Fruit fly (Drosophila melanogaster): ENCODE data around the gene fd102C.

Gene fd102C

DNA sequence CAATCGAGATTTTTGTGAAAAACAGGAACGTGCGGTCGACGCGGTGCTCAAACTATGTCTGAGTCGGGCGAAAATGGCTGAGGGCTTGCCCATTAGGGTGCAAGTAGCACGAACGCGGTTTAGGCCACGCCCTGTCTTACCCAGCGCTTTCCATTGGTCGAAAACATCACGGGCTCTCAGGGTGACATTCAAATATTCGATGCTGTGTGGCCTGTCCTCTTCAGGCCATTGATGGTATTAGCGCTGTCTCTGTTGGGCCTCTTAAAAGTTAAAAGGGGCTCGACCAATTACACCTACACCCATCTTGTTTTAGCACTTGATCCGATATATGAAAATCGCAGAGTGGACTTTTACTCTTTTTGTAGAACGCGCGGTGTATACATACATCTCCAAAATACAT lies at the start of gene fd102C:
Gene fd102C (minus strand): TSS at position 62 of the 400 bp plus-strand sequence.
- TF ChIP-seq CG11762 (GFP tag; optimal IDR thresholded peaks at IDR 0.05; ENCODE audit: insufficient read depth), result no peak
- TF ChIP-seq Eip78C (GFP tag), result no peak
- TF ChIP-seq fd59A (GFP tag; optimal IDR thresholded peaks at IDR 0.05), result no peak
- TF ChIP-seq CG32006 (GFP tag; optimal IDR thresholded peaks at IDR 0.05), result no peak
- no peak for TF ChIP-seq CG3032 (tag; optimal IDR thresholded peaks at IDR 0.05)
- TF ChIP-seq Hr38 (GFP tag; optimal IDR thresholded peaks at IDR 0.05), result no peak
- no peak for TF ChIP-seq vri (GFP tag; optimal IDR thresholded peaks at IDR 0.05)
- no peak for TF ChIP-seq CG6792 (GFP tag; optimal IDR thresholded peaks at IDR 0.05)
- no peak for TF ChIP-seq topi (GFP tag; optimal IDR thresholded peaks at IDR 0.05)
- no peak for TF ChIP-seq CG8119 (GFP tag; IDR thresholded peaks at IDR 0.05)
- TF ChIP-seq CG8632 (GFP tag; optimal IDR thresholded peaks at IDR 0.05), result no peak
- TF ChIP-seq Blimp-1 (GFP tag; optimal IDR thresholded peaks at IDR 0.05), result no peak
- no peak for TF ChIP-seq Smox (GFP tag; optimal IDR thresholded peaks at IDR 0.05)
- TF ChIP-seq CG6163 (GFP tag; IDR thresholded peaks at IDR 0.05), result no peak

DNA sequence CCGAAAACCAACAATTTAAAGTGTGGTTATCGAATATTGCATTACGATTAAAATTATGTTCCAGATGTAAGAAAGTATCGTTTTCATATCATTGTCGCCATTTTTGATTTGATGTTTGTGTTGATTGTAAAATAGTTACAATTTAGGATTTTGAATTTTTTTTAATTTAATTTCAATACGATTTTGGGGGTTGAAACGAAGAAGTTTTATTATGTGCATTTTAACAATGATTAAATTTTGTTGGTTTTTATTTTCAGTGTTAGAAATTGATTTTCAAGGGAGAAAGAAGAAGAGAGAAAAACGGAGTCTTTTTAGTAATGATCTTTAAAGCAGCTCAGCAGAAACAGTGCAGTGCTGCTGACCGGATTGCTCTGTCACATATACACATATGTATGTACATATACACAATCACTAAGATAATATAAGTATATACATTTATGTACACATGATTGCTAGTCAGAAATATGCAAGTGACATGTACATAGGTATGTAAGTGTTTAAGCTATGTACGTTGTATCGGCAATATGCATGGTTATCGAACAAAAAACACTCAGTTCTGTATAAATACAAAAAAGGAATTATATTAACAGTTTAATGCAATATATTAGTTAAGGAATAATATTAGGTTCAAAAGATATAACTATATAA lies 34.9 kb upstream of the fd102C start:
- no peak for TF ChIP-seq Sox14 (GFP tag; optimal IDR thresholded peaks at IDR 0.05)
- peak; percentile 6 for TF ChIP-seq Hr4 (GFP tag; optimal IDR thresholded peaks at IDR 0.05)
- TF ChIP-seq OdsH (GFP tag; optimal IDR thresholded peaks at IDR 0.05), result peak; percentile 30
- TF ChIP-seq Sox102F (GFP tag; optimal IDR thresholded peaks at IDR 0.05), result no peak
- TF ChIP-seq CG16779 (tag; optimal IDR thresholded peaks at IDR 0.05), result no peak
- peak; percentile 12 for TF ChIP-seq CG10631 (GFP tag; optimal IDR thresholded peaks at IDR 0.05)
- no peak for TF ChIP-seq CG4318 (GFP tag; optimal IDR thresholded peaks at IDR 0.05)
- no peak for TF ChIP-seq dac (GFP tag; optimal IDR thresholded peaks at IDR 0.05)
- no peak for TF ChIP-seq CG8119 (GFP tag; IDR thresholded peaks at IDR 0.05)
- TF ChIP-seq CG11762 (GFP tag; optimal IDR thresholded peaks at IDR 0.05; ENCODE audit: insufficient read depth), result no peak
- TF ChIP-seq Eip78C (GFP tag), result peak; percentile 72
- no peak for TF ChIP-seq spab (GFP tag; optimal IDR thresholded peaks at IDR 0.05)
- TF ChIP-seq fd85E (GFP tag; optimal IDR thresholded peaks at IDR 0.05), result no peak
- no peak for TF ChIP-seq Ets21C (GFP tag; optimal IDR thresholded peaks at IDR 0.05)
- no peak for TF ChIP-seq Eip93F (GFP tag; optimal IDR thresholded peaks at IDR 0.05)
- no peak for TF ChIP-seq Blimp-1 (GFP tag; optimal IDR thresholded peaks at IDR 0.05)
- no peak for TF ChIP-seq fkh (GFP tag; optimal IDR thresholded peaks at IDR 0.05)
- TF ChIP-seq CG7368 (GFP tag; optimal IDR thresholded peaks at IDR 0.05), result no peak
- no peak for TF ChIP-seq achi (GFP tag; optimal IDR thresholded peaks at IDR 0.05)
- peak; percentile 27 for TF ChIP-seq Met (GFP tag; optimal IDR thresholded peaks at IDR 0.05)
- no peak for TF ChIP-seq CG8319 (GFP tag; optimal IDR thresholded peaks at IDR 0.05)
- TF ChIP-seq topi (GFP tag; optimal IDR thresholded peaks at IDR 0.05), result peak; percentile 13
- no peak for TF ChIP-seq CG32006 (GFP tag; optimal IDR thresholded peaks at IDR 0.05)
- TF ChIP-seq pdm3 (GFP tag; optimal IDR thresholded peaks at IDR 0.05), result peak; percentile 5
- no peak for TF ChIP-seq CG8632 (GFP tag; optimal IDR thresholded peaks at IDR 0.05)
- TF ChIP-seq CG3919 (GFP tag; optimal IDR thresholded peaks at IDR 0.05), result no peak
- no peak for TF ChIP-seq Lpt (GFP tag; optimal IDR thresholded peaks at IDR 0.05)
- TF ChIP-seq dsx (GFP tag; optimal IDR thresholded peaks at IDR 0.05; ENCODE audit: poor library complexity, severe bottlenecking), result no peak
- no peak for TF ChIP-seq CG10669 (GFP tag; optimal IDR thresholded peaks at IDR 0.05)
- no peak for TF ChIP-seq eg (GFP tag; IDR thresholded peaks at IDR 0.05)
- TF ChIP-seq svp (GFP tag), result no peak
- no peak for TF ChIP-seq CG6792 (GFP tag; optimal IDR thresholded peaks at IDR 0.05)
- TF ChIP-seq net (GFP tag; optimal IDR thresholded peaks at IDR 0.05), result no peak
- no peak for TF ChIP-seq CG6276 (GFP tag; optimal IDR thresholded peaks at IDR 0.05)
- TF ChIP-seq salr (GFP tag; optimal IDR thresholded peaks at IDR 0.05), result no peak
- no peak for TF ChIP-seq Smox (GFP tag; optimal IDR thresholded peaks at IDR 0.05)
- TF ChIP-seq Hr38 (GFP tag; optimal IDR thresholded peaks at IDR 0.05), result no peak
- TF ChIP-seq esn (GFP tag; optimal IDR thresholded peaks at IDR 0.05), result peak; percentile 45
- no peak for TF ChIP-seq fd59A (GFP tag; optimal IDR thresholded peaks at IDR 0.05)
- no peak for TF ChIP-seq CG11294 (GFP tag; IDR thresholded peaks at IDR 0.05)
- TF ChIP-seq CG34406 (GFP tag; optimal IDR thresholded peaks at IDR 0.05), result no peak
- TF ChIP-seq CG1621 (tag; optimal IDR thresholded peaks at IDR 0.05), result no peak
- TF ChIP-seq CG3032 (tag; optimal IDR thresholded peaks at IDR 0.05), result no peak
- no peak for TF ChIP-seq CG31627 (GFP tag; optimal IDR thresholded peaks at IDR 0.05)
- no peak for TF ChIP-seq acj6 (GFP tag; optimal IDR thresholded peaks at IDR 0.05)
- no peak for TF ChIP-seq Sox15 (GFP tag; optimal IDR thresholded peaks at IDR 0.05)
